Worm (Caenorhabditis elegans): ENCODE results near the gene B0457.6.
A peak's percentile ranks its signal among the peaks of the same experiment; 100 is the strongest.

B0457.6 gene

DNA sequence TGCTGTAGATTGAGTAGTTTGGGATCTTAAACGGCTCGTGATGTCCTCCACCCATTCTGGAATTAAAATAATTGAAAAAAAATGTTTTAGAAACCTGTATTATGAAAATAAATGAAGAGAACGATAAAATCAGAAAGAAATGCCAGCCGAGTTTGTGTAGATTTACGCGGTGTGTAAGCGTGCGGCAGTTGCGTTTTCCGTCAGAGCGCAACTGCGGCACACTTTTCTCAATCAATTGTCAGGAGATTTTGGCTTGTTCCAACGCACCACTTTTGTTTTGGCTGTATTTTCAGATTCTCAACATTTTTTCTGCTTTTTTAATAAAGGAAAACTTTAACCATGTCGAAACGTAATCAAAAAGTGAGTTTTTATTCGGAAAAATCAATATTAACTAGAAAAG, 42.6 kb downstream of the B0457.6 start, which contains the start of the genes ndub-3 and C18E9.2 (continued):
- TF ChIP-seq nhr-10 (tag; optimal IDR thresholded peaks at IDR 0.05) (no peak), dmd-9 (GFP tag; IDR thresholded peaks at IDR 0.05) (no peak), unc-62 (GFP tag; optimal IDR thresholded peaks at IDR 0.05 in 1 of 2) (peak in 1 of 2 experiments; percentile 87), unc-62 (tag; optimal IDR thresholded peaks at IDR 0.05) (no peak), daf-8 (GFP tag; IDR thresholded peaks at IDR 0.05) (no peak), lir-3 (tag; optimal IDR thresholded peaks at IDR 0.05) (no peak), Y48G9A.11 (GFP tag; IDR thresholded peaks at IDR 0.05) (no peak), zfp-3 (GFP tag; conservative IDR thresholded peaks at IDR 0.05) (no peak), attf-4 (tag; optimal IDR thresholded peaks at IDR 0.05) (no peak)

ce11 chrII:8969251-8970183, 47.3 kb downstream of the B0457.6 start, which contains the start of the genes szy-20 and C18E9.5:
Gene szy-20, minus strand, starts transcription at chrII:8969333.
Gene C18E9.5, plus strand, starts transcription at chrII:8969980.
- TF ChIP-seq duxl-1 (tag; optimal IDR thresholded peaks at IDR 0.05; ENCODE audit: poor library complexity) = no peak
- peak in 1 of 2 experiments; percentile 57 for TF ChIP-seq mdl-1 (tag; optimal IDR thresholded peaks at IDR 0.05)
- no peak for TF ChIP-seq sdz-12 (GFP tag; optimal IDR thresholded peaks at IDR 0.05)
- peak; percentile 89 for TF ChIP-seq pqm-1 (tag; optimal IDR thresholded peaks at IDR 0.05)
- no peak for TF ChIP-seq snpc-1.2 (GFP tag; IDR thresholded peaks at IDR 0.05)
- peak; percentile 43 for TF ChIP-seq nhr-77 (tag; optimal IDR thresholded peaks at IDR 0.05)
- TF ChIP-seq lin-1 (GFP tag; IDR thresholded peaks at IDR 0.05) = no peak
- TF ChIP-seq dmd-6 (GFP tag; IDR thresholded peaks at IDR 0.05) = peak; percentile 65
- no peak for TF ChIP-seq Y48G9A.11 (GFP tag; IDR thresholded peaks at IDR 0.05)
- no peak for TF ChIP-seq ama-1 (optimal IDR thresholded peaks at IDR 0.05)
- 0 out of 2 replicates have a peak, but pooled peaks have one; percentile 13 for TF ChIP-seq vab-7 (GFP tag; IDR thresholded peaks at IDR 0.05)
- TF ChIP-seq dmd-8 (GFP tag; IDR thresholded peaks at IDR 0.05) = no peak
- 0 out of 2 replicates have a peak, but pooled peaks have one; percentile 14 for TF ChIP-seq madf-9 (GFP tag; conservative IDR thresholded peaks at IDR 0.05)
- TF ChIP-seq unc-62 (GFP tag; optimal IDR thresholded peaks at IDR 0.05 in 1 of 2) = peak in 1 of 2 experiments; percentile 68
- no peak for TF ChIP-seq unc-62 (tag; optimal IDR thresholded peaks at IDR 0.05)
- TF ChIP-seq hlh-11 (tag; optimal IDR thresholded peaks at IDR 0.05) = peak; percentile 48
- TF ChIP-seq Y75B8A.6 (GFP tag; IDR thresholded peaks at IDR 0.05) = no peak
- no peak for TF ChIP-seq ztf-7 (tag; optimal IDR thresholded peaks at IDR 0.05)
- no peak for TF ChIP-seq snpc-4 (tag; optimal IDR thresholded peaks at IDR 0.05)
- no peak for TF ChIP-seq tag-97 (GFP tag; IDR thresholded peaks at IDR 0.05)
- TF ChIP-seq dmd-9 (GFP tag; IDR thresholded peaks at IDR 0.05) = no peak
- no peak for TF ChIP-seq F10B5.3 (tag; optimal IDR thresholded peaks at IDR 0.05)
- no peak for TF ChIP-seq lin-29 (GFP tag; IDR thresholded peaks at IDR 0.05)
- no peak for TF ChIP-seq lim-7 (GFP tag; IDR thresholded peaks at IDR 0.05)
- no peak for TF ChIP-seq nhr-10 (tag; optimal IDR thresholded peaks at IDR 0.05)
- no peak for TF ChIP-seq nhr-111 (GFP tag; optimal IDR thresholded peaks at IDR 0.05)
- TF ChIP-seq ceh-20 (GFP tag; IDR thresholded peaks at IDR 0.05) = peak; percentile 48; the same call in 1 of the 2 replicates
- peak; percentile 87 for TF ChIP-seq T20F7.1 (GFP tag; optimal IDR thresholded peaks at IDR 0.05)
- TF ChIP-seq Y105C5A.15 (GFP tag; IDR thresholded peaks at IDR 0.05) = no peak
- no peak for TF ChIP-seq mdt-29 (GFP tag; IDR thresholded peaks at IDR 0.05)
- no peak for TF ChIP-seq nhr-237 (tag; optimal IDR thresholded peaks at IDR 0.05)
- no peak for TF ChIP-seq spr-3 (GFP tag; optimal IDR thresholded peaks at IDR 0.05)
- peak; percentile 96 for TF ChIP-seq dpl-1 (GFP tag; optimal IDR thresholded peaks at IDR 0.05)
- no peak for TF ChIP-seq aly-2 (tag; optimal IDR thresholded peaks at IDR 0.05)
- TF ChIP-seq ztf-11 (tag; optimal IDR thresholded peaks at IDR 0.05) = no peak
- TF ChIP-seq egl-27 (tag; optimal IDR thresholded peaks at IDR 0.05) = no peak
- no peak for TF ChIP-seq nhr-76 (tag; optimal IDR thresholded peaks at IDR 0.05)
- TF ChIP-seq nhr-28 (tag; optimal IDR thresholded peaks at IDR 0.05) = peak; percentile 20
- TF ChIP-seq mxl-2 (GFP tag; conservative IDR thresholded peaks at IDR 0.05) = no peak
- TF ChIP-seq madf-5 (GFP tag; IDR thresholded peaks at IDR 0.05) = no peak
- TF ChIP-seq ceh-32 (tag; optimal IDR thresholded peaks at IDR 0.05; ENCODE audit: poor library complexity) = no peak
- TF ChIP-seq mes-2 (tag; optimal IDR thresholded peaks at IDR 0.05; ENCODE audit: poor library complexity, severe bottlenecking) = peak; percentile 75
- peak; percentile 75 for TF ChIP-seq lin-38 (GFP tag; IDR thresholded peaks at IDR 0.05)

All from whole organism, L4 larva.